Fruit fly (Drosophila melanogaster): ENCODE data around the gene plh.

The plh gene

dm6 chr3R:5015168-5015567 is 4.3 kb upstream of the plh start (continued):
- TF ChIP-seq gsb (GFP tag; IDR thresholded peaks at IDR 0.05) (no peak), Hr78 (GFP tag; optimal IDR thresholded peaks at IDR 0.05) (no peak), CG9437 (GFP tag; optimal IDR thresholded peaks at IDR 0.05) (no peak)

dm6 chr3R:5014689-5015088 is 3.9 kb upstream of the plh start:
- peak; percentile 79 for TF ChIP-seq Abd-B (GFP tag; optimal IDR thresholded peaks at IDR 0.05)
- TF ChIP-seq gfzf (GFP tag; optimal IDR thresholded peaks at IDR 0.05): no peak
- no peak for TF ChIP-seq CG12769 (tag; optimal IDR thresholded peaks at IDR 0.05)
- TF ChIP-seq crol (GFP tag; IDR thresholded peaks at IDR 0.05): peak; percentile 84
- peak; percentile 95 for TF ChIP-seq abd-A (tag; optimal IDR thresholded peaks at IDR 0.05)

dm6 chr3R:5013503-5013902 is 2.7 kb upstream of the plh start:
- no peak for TF ChIP-seq CG8765 (GFP tag; IDR thresholded peaks at IDR 0.05)
- no peak for TF ChIP-seq CG8089 (GFP tag; optimal IDR thresholded peaks at IDR 0.05)
- TF ChIP-seq CG16813 (GFP tag; IDR thresholded peaks at IDR 0.05; ENCODE audit: partially characterized antibody): no peak
- no peak for TF ChIP-seq disco-r (GFP tag; optimal IDR thresholded peaks at IDR 0.05)
- TF ChIP-seq Rx (GFP tag; IDR thresholded peaks at IDR 0.05): no peak
- no peak for TF ChIP-seq CG7556 (GFP tag; optimal IDR thresholded peaks at IDR 0.05)
- TF ChIP-seq CG14441 (GFP tag; IDR thresholded peaks at IDR 0.05): no peak
- no peak for TF ChIP-seq CG2875 (GFP tag; optimal IDR thresholded peaks at IDR 0.05)
- TF ChIP-seq CG8290 (GFP tag; optimal IDR thresholded peaks at IDR 0.05): no peak
- TF ChIP-seq CG8290 (tag; optimal IDR thresholded peaks at IDR 0.05): no peak
- no peak for TF ChIP-seq h (optimal IDR thresholded peaks at IDR 0.05)
- no peak for TF ChIP-seq tna (GFP tag; IDR thresholded peaks at IDR 0.05; ENCODE audit: partially characterized antibody)
- TF ChIP-seq H2.0 (GFP tag; IDR thresholded peaks at IDR 0.05): no peak
- TF ChIP-seq sc (optimal IDR thresholded peaks at IDR 0.05): no peak
- TF ChIP-seq sc (GFP tag; optimal IDR thresholded peaks at IDR 0.05): no peak
- no peak for TF ChIP-seq Aef1 (GFP tag; IDR thresholded peaks at IDR 0.05)
- no peak for TF ChIP-seq fd102C (GFP tag; optimal IDR thresholded peaks at IDR 0.05)
- TF ChIP-seq zfh1 (GFP tag; IDR thresholded peaks at IDR 0.05): no peak
- no peak for TF ChIP-seq stc (GFP tag; IDR thresholded peaks at IDR 0.05)
- peak; percentile 22 for TF ChIP-seq exex (tag; optimal IDR thresholded peaks at IDR 0.05)
- no peak for TF ChIP-seq abd-A (tag; optimal IDR thresholded peaks at IDR 0.05)
- TF ChIP-seq nmo (GFP tag; optimal IDR thresholded peaks at IDR 0.05): peak; percentile 5
- TF ChIP-seq jigr1 (GFP tag; IDR thresholded peaks at IDR 0.05): no peak
- no peak for TF ChIP-seq fd64A (GFP tag; optimal IDR thresholded peaks at IDR 0.05)
- no peak for TF ChIP-seq CG10267 (tag; optimal IDR thresholded peaks at IDR 0.05)
- TF ChIP-seq dm (GFP tag; optimal IDR thresholded peaks at IDR 0.05): no peak
- TF ChIP-seq Nf-YA (GFP tag; IDR thresholded peaks at IDR 0.05): no peak
- TF ChIP-seq CG16863 (GFP tag; optimal IDR thresholded peaks at IDR 0.05): no peak
- TF ChIP-seq peb (GFP tag; IDR thresholded peaks at IDR 0.05): no peak
- TF ChIP-seq CG8924 (tag; optimal IDR thresholded peaks at IDR 0.05): no peak
- TF ChIP-seq CG1529 (GFP tag; optimal IDR thresholded peaks at IDR 0.05): no peak
- no peak for TF ChIP-seq oc (tag; optimal IDR thresholded peaks at IDR 0.05)
- TF ChIP-seq CG10543 (GFP tag; optimal IDR thresholded peaks at IDR 0.05): no peak
- TF ChIP-seq NC2β (GFP tag; optimal IDR thresholded peaks at IDR 0.05): no peak
- no peak for TF ChIP-seq CG7963 (GFP tag; IDR thresholded peaks at IDR 0.05; ENCODE audit: partially characterized antibody)
- TF ChIP-seq CG30020 (tag; optimal IDR thresholded peaks at IDR 0.05): no peak
- no peak for TF ChIP-seq crc (GFP tag; optimal IDR thresholded peaks at IDR 0.05)
- TF ChIP-seq CG13775 (GFP tag; optimal IDR thresholded peaks at IDR 0.05): no peak
- no peak for TF ChIP-seq pzg (GFP tag; optimal IDR thresholded peaks at IDR 0.05)
- TF ChIP-seq slp2 (GFP tag; optimal IDR thresholded peaks at IDR 0.05): no peak
- TF ChIP-seq Gsc (GFP tag; IDR thresholded peaks at IDR 0.05): no peak
- TF ChIP-seq Dref (GFP tag; IDR thresholded peaks at IDR 0.05): no peak
- TF ChIP-seq gem (tag; optimal IDR thresholded peaks at IDR 0.05): peak; percentile 16
